Worm (Caenorhabditis elegans) whole organism, L1 larva: ENCODE measurements around the gene mutd-1.
A peak's percentile ranks its signal among the peaks of the same experiment; 100 is the strongest.

Source experiments
- C04F5.9 ChIP-seq: sonication (generic microtip); optimal IDR thresholded peaks from 2 replicates; lab custom pipeline; 2016; ENCODE audit warnings: missing genetic modification characterization, missing compliant biosample characterization
- C34B4.2 ChIP-seq: sonication (generic microtip); optimal IDR thresholded peaks from 2 replicates; lab custom pipeline; 2017; ENCODE audit warnings: mild to moderate bottlenecking, missing genetic modification characterization, missing compliant biosample characterization
- alr-1 ChIP-seq: fragments of 200-800 bp; sonication (Bioruptor generic); optimal IDR thresholded peaks from 2 replicates; lab custom pipeline; 2018; ENCODE audit warnings: borderline replicate concordance, mild to moderate bottlenecking, missing genetic modification characterization, missing compliant biosample characterization
- blmp-1 ChIP-seq: fragments of 150-350 bp; optimal IDR thresholded peaks from 2 replicates; lab custom pipeline; 2014; ENCODE audit warnings: missing biosample characterization, missing genetic modification characterization
- ceh-63 ChIP-seq: fragments of 200-800 bp; sonication (Bioruptor generic); optimal IDR thresholded peaks from 2 replicates; lab custom pipeline; 2018; ENCODE audit warnings: mild to moderate bottlenecking, missing genetic modification characterization, missing compliant biosample characterization
- ceh-82 ChIP-seq, 3 experiments: fragments of 150-350 bp in 1 of 3; sonication (generic microtip) in 2 of 3; optimal IDR thresholded peaks; 2 replicates each; lab custom pipeline; 2014 to 2017; ENCODE audit warnings: missing biosample characterization in 3 of 3, missing genetic modification characterization in 3 of 3
- ceh-90 ChIP-seq: sonication (generic microtip); optimal IDR thresholded peaks from 2 replicates; lab custom pipeline; 2016; ENCODE audit warnings: missing genetic modification characterization, missing compliant biosample characterization
- ces-1 ChIP-seq: fragments of 150-350 bp; optimal IDR thresholded peaks from 2 replicates; lab custom pipeline; 2014; ENCODE audit warnings: missing biosample characterization, missing genetic modification reagents, missing genetic modification characterization
- dpl-1 ChIP-seq, 3 experiments: fragments of 150-350 bp in 2 of 3; sonication (generic microtip) in 1 of 3; optimal IDR thresholded peaks; 2 replicates each; lab custom pipeline; 2014 to 2017; ENCODE audit warnings: missing biosample characterization in 3 of 3, missing genetic modification characterization in 3 of 3, missing genetic modification reagents in 3 of 3
- dsc-1 ChIP-seq: sonication (generic microtip); optimal IDR thresholded peaks from 2 replicates; lab custom pipeline; 2016; ENCODE audit warnings: mild to moderate bottlenecking, missing genetic modification characterization, missing compliant biosample characterization
- efl-1 ChIP-seq, 4 experiments: fragments of 150-350 bp; optimal IDR thresholded peaks in 3 of 4; peaks in 1 of 4; 1 replicate in 1 of 4; 2 replicates in 3 of 4; lab custom pipeline; 2014; ENCODE audit warnings: missing biosample characterization in 2 of 4, missing genetic modification characterization in 2 of 4, missing genetic modification reagents in 2 of 4
- efl-3 ChIP-seq: fragments of 200-800 bp; sonication (Bioruptor generic); optimal IDR thresholded peaks from 2 replicates; lab custom pipeline; 2018; ENCODE audit warnings: mild to moderate bottlenecking, missing genetic modification characterization, missing compliant biosample characterization
- egl-27 ChIP-seq, 2 experiments: fragments of 150-350 bp in 1 of 2; sonication (generic microtip); optimal IDR thresholded peaks; 3 replicates each; lab custom pipeline; 2017 to 2018; ENCODE audit warnings: missing biosample characterization in 2 of 2, missing genetic modification characterization in 2 of 2, missing genetic modification reagents in 2 of 2
- elt-2 ChIP-seq: sonication (generic microtip); optimal IDR thresholded peaks from 2 replicates; lab custom pipeline; 2016; ENCODE audit warnings: missing genetic modification characterization, mild to moderate bottlenecking, inconsistent platforms, missing compliant biosample characterization, missing genetic modification reagents
- fkh-10 ChIP-seq: sonication (generic microtip); optimal IDR thresholded peaks from 2 replicates; lab custom pipeline; 2017; ENCODE audit warnings: missing biosample characterization, missing genetic modification reagents, missing genetic modification characterization
- fkh-4 ChIP-seq: sonication (generic microtip); optimal IDR thresholded peaks from 2 replicates; lab custom pipeline; 2016; ENCODE audit warnings: missing compliant biosample characterization, missing genetic modification characterization, borderline replicate concordance
- jun-1 ChIP-seq: fragments of 150-350 bp; optimal IDR thresholded peaks from 2 replicates; lab custom pipeline; 2014; ENCODE audit warnings: missing biosample characterization, missing genetic modification reagents, missing genetic modification characterization
- lin-13 ChIP-seq: fragments of 150-350 bp; optimal IDR thresholded peaks from 2 replicates; lab custom pipeline; 2014; ENCODE audit warnings: missing biosample characterization, missing genetic modification reagents, missing genetic modification characterization
- lin-14 ChIP-seq: fragments of 200-800 bp; sonication (Bioruptor generic); optimal IDR thresholded peaks from 2 replicates; lab custom pipeline; 2018; ENCODE audit warnings: mild to moderate bottlenecking, missing genetic modification characterization, moderate library complexity, missing compliant biosample characterization
- lin-15B ChIP-seq: fragments of 150-350 bp; sonication (generic microtip); optimal IDR thresholded peaks from 3 replicates; lab custom pipeline; 2014; ENCODE audit warnings: missing biosample characterization, missing genetic modification characterization
- lin-35 ChIP-seq, 2 experiments: fragments of 150-350 bp; optimal IDR thresholded peaks; 2 replicates each; lab custom pipeline; 2014; ENCODE audit warnings: missing biosample characterization in 2 of 2, missing genetic modification characterization in 2 of 2, missing genetic modification reagents in 2 of 2
- lin-39 ChIP-seq: fragments of 150-350 bp; optimal IDR thresholded peaks from 2 replicates; lab custom pipeline; 2014; ENCODE audit warnings: missing biosample characterization, missing genetic modification reagents, missing genetic modification characterization
- mab-9 ChIP-seq: fragments of 200-800 bp; sonication (Bioruptor generic); IDR thresholded peaks from 2 replicates; pipeline ENCODE4 v1.3.6; 2022; ENCODE audit warnings: missing genetic modification reagents, missing genetic modification characterization, missing compliant biosample characterization
- mef-2 ChIP-seq: fragments of 150-350 bp; optimal IDR thresholded peaks from 2 replicates; lab custom pipeline; 2014; ENCODE audit warnings: missing biosample characterization, missing genetic modification characterization
- mep-1 ChIP-seq: fragments of 150-350 bp; optimal IDR thresholded peaks from 2 replicates; lab custom pipeline; 2014; ENCODE audit warnings: missing biosample characterization, missing genetic modification characterization
- nhr-11 ChIP-seq: fragments of 150-350 bp; optimal IDR thresholded peaks from 2 replicates; lab custom pipeline; 2014; ENCODE audit warnings: missing biosample characterization, missing genetic modification characterization
- nhr-28 ChIP-seq: fragments of 150-350 bp; optimal IDR thresholded peaks from 2 replicates; lab custom pipeline; 2014; ENCODE audit warnings: missing biosample characterization, missing genetic modification characterization
- nhr-47 ChIP-seq: sonication (generic microtip); optimal IDR thresholded peaks from 2 replicates; lab custom pipeline; 2016; ENCODE audit warnings: mild to moderate bottlenecking, missing genetic modification characterization, moderate library complexity, missing compliant biosample characterization
- nhr-76 ChIP-seq: sonication (generic microtip); optimal IDR thresholded peaks from 2 replicates; lab custom pipeline; 2017; ENCODE audit warnings: missing biosample characterization, missing genetic modification characterization
- nhr-84 ChIP-seq: sonication (generic microtip); optimal IDR thresholded peaks from 2 replicates; lab custom pipeline; 2017; ENCODE audit warnings: missing biosample characterization, missing genetic modification characterization
- nhr-85 ChIP-seq: sonication (generic microtip); peaks from one replicate; lab custom pipeline; 2016; ENCODE audit warnings: missing genetic modification characterization, inconsistent platforms, missing compliant biosample characterization
- pag-3 ChIP-seq: sonication (generic microtip); optimal IDR thresholded peaks from 2 replicates; lab custom pipeline; 2017; ENCODE audit warnings: missing genetic modification characterization, mild to moderate bottlenecking, missing compliant biosample characterization, antibody characterized with exemption, borderline replicate concordance; ENCODE audit not compliant: insufficient read depth
- pax-3 ChIP-seq: fragments of 200-800 bp; sonication (Bioruptor generic); optimal IDR thresholded peaks from 2 replicates; lab custom pipeline; 2018; ENCODE audit warnings: mild to moderate bottlenecking, missing genetic modification characterization, moderate library complexity, missing compliant biosample characterization
- snpc-4 ChIP-seq: fragments of 150-350 bp; optimal IDR thresholded peaks from 2 replicates; lab custom pipeline; 2014; ENCODE audit warnings: missing biosample characterization, missing genetic modification characterization
- snu-23 ChIP-seq: sonication (generic microtip); optimal IDR thresholded peaks from 2 replicates; lab custom pipeline; 2016; ENCODE audit warnings: missing genetic modification characterization, missing compliant biosample characterization
- sptf-1 ChIP-seq: fragments of 150-350 bp; optimal IDR thresholded peaks from 2 replicates; lab custom pipeline; 2014; ENCODE audit warnings: missing biosample characterization, missing genetic modification characterization
- sup-37 ChIP-seq: fragments of 200-800 bp; sonication (Bioruptor generic); optimal IDR thresholded peaks from 2 replicates; lab custom pipeline; 2018; ENCODE audit warnings: mild to moderate bottlenecking, missing genetic modification characterization, missing compliant biosample characterization
- swsn-7 ChIP-seq: sonication (generic microtip); optimal IDR thresholded peaks from 2 replicates; lab custom pipeline; 2016; ENCODE audit warnings: missing genetic modification characterization, missing compliant biosample characterization
- unc-98 ChIP-seq: fragments of 200-800 bp; sonication (Bioruptor generic); IDR thresholded peaks from 2 replicates; pipeline ENCODE4 v1.3.6; 2022; ENCODE audit warnings: missing genetic modification characterization, missing compliant biosample characterization
- vab-15 ChIP-seq: sonication (generic microtip); optimal IDR thresholded peaks from 2 replicates; lab custom pipeline; 2017; ENCODE audit warnings: missing genotype, mild to moderate bottlenecking, missing genetic modification characterization, missing compliant biosample characterization
- zag-1 ChIP-seq: fragments of 150-350 bp; optimal IDR thresholded peaks from 2 replicates; lab custom pipeline; 2014; ENCODE audit warnings: missing biosample characterization, missing genetic modification characterization
- zip-4 ChIP-seq: fragments of 200-800 bp; sonication (Bioruptor generic); optimal IDR thresholded peaks from 2 replicates; lab custom pipeline; 2018; ENCODE audit warnings: mild to moderate bottlenecking, missing genetic modification characterization, moderate library complexity, missing compliant biosample characterization
- ztf-11 ChIP-seq, 2 experiments: sonication (generic microtip); optimal IDR thresholded peaks; 2 replicates each; lab custom pipeline; 2016 to 2017; ENCODE audit warnings: missing genetic modification characterization in 2 of 2, missing biosample characterization in 1 of 2, missing compliant biosample characterization in 1 of 2
- ztf-4 ChIP-seq: fragments of 150-350 bp; optimal IDR thresholded peaks from 2 replicates; lab custom pipeline; 2014; ENCODE audit warnings: missing biosample characterization, missing genetic modification characterization

The mutd-1 gene

ce11 chrIV:7165723-7166122 lies 31.8 kb upstream of the mutd-1 start, which contains the start of gene rpc-1 (continued):
- no peak for TF ChIP-seq pag-3 (tag; lab: Kevin White, UChicago)
- TF ChIP-seq efl-3 (GFP tag; lab: Kevin White, UChicago): no peak
- no peak for TF ChIP-seq zag-1 (tag; lab: Kevin White, UChicago)
- TF ChIP-seq swsn-7: peak; percentile 4
- TF ChIP-seq ceh-82 (tag; optimal IDR thresholded peaks at IDR 0.05; lab: Kevin White, UChicago): peak; percentile 8 to 43 (median 39)
- TF ChIP-seq snpc-4 (tag; lab: Kevin White, UChicago): no peak
- no peak for TF ChIP-seq ces-1
- TF ChIP-seq jun-1 (tag; lab: Kevin White, UChicago): no peak
- TF ChIP-seq ceh-90: no peak
- no peak for TF ChIP-seq C04F5.9 (tag; lab: Kevin White, UChicago)
- no peak for TF ChIP-seq nhr-11 (tag; lab: Kevin White, UChicago)
- TF ChIP-seq lin-13: no peak
- no peak for TF ChIP-seq nhr-76
- no peak for TF ChIP-seq nhr-84 (tag; lab: Kevin White, UChicago)
- no peak for TF ChIP-seq C34B4.2 (tag; lab: Kevin White, UChicago)
- TF ChIP-seq unc-98 (GFP tag; lab: Robert Waterston, UW): no peak
- TF ChIP-seq sptf-1 (tag; lab: Kevin White, UChicago): no peak
- peak; percentile 42 for TF ChIP-seq lin-15B (tag; lab: Kevin White, UChicago)
- no peak for TF ChIP-seq zip-4
- TF ChIP-seq dpl-1 (GFP tag; optimal IDR thresholded peaks at IDR 0.05; lab: Kevin White, UChicago): peak; percentile 55 to 80 (median 76)
- TF ChIP-seq lin-39 (tag; lab: Kevin White, UChicago): no peak
- no peak for TF ChIP-seq sup-37 (GFP tag; lab: Kevin White, UChicago)
- TF ChIP-seq nhr-47 (tag; lab: Kevin White, UChicago): peak; percentile 46
- TF ChIP-seq vab-15 (tag; lab: Kevin White, UChicago): no peak
- TF ChIP-seq fkh-4: no peak
- no peak for TF ChIP-seq mef-2 (tag; lab: Kevin White, UChicago)
- peak; percentile 40 for TF ChIP-seq blmp-1 (tag; lab: Kevin White, UChicago)
- TF ChIP-seq alr-1 (tag; lab: Kevin White, UChicago): no peak
- no peak for TF ChIP-seq dsc-1 (tag; lab: Kevin White, UChicago)
- TF ChIP-seq mep-1: peak; percentile 59

ce11 chrIV:7159586-7159985 lies 25.7 kb upstream of the mutd-1 start:
- no peak for TF ChIP-seq lin-35 (GFP tag; optimal IDR thresholded peaks at IDR 0.05; lab: Kevin White, UChicago)
- peak in 1 of 2 experiments; percentile 92 for TF ChIP-seq efl-1 (optimal IDR thresholded peaks at IDR 0.05; lab: Kevin White, UChicago)
- no peak for TF ChIP-seq efl-1 (GFP tag; optimal IDR thresholded peaks at IDR 0.05 in 1 of 2; lab: Kevin White, UChicago)
- no peak for TF ChIP-seq egl-27 (tag; optimal IDR thresholded peaks at IDR 0.05; lab: Kevin White, UChicago)

ce11 chrIV:7158161-7158560 lies 24.3 kb upstream of the mutd-1 start:
- no peak for TF ChIP-seq snu-23 (GFP tag; lab: Kevin White, UChicago)
- no peak for TF ChIP-seq nhr-28
- TF ChIP-seq nhr-85 (tag; lab: Kevin White, UChicago): no peak
- no peak for TF ChIP-seq snpc-4 (tag; lab: Kevin White, UChicago)
- no peak for TF ChIP-seq alr-1 (tag; lab: Kevin White, UChicago)
- TF ChIP-seq mab-9 (GFP tag; lab: Robert Waterston, UW): no peak
- no peak for TF ChIP-seq elt-2 (tag; lab: Kevin White, UChicago)
- TF ChIP-seq lin-14 (GFP tag; lab: Kevin White, UChicago): no peak
- TF ChIP-seq nhr-76: no peak
- TF ChIP-seq pax-3 (tag; lab: Kevin White, UChicago): no peak
- TF ChIP-seq egl-27 (tag; optimal IDR thresholded peaks at IDR 0.05; lab: Kevin White, UChicago): no peak
- no peak for TF ChIP-seq ceh-63
- TF ChIP-seq sup-37 (GFP tag; lab: Kevin White, UChicago): no peak
- TF ChIP-seq ztf-4 (tag; lab: Kevin White, UChicago): no peak
- TF ChIP-seq efl-1 (optimal IDR thresholded peaks at IDR 0.05; lab: Kevin White, UChicago): no peak
- no peak for TF ChIP-seq efl-1 (GFP tag; optimal IDR thresholded peaks at IDR 0.05 in 1 of 2; lab: Kevin White, UChicago)
- no peak for TF ChIP-seq fkh-10
- no peak for TF ChIP-seq efl-3 (GFP tag; lab: Kevin White, UChicago)
- no peak for TF ChIP-seq ceh-90
- no peak for TF ChIP-seq ztf-11 (tag; optimal IDR thresholded peaks at IDR 0.05; lab: Kevin White, UChicago)
